Fruit fly (Drosophila melanogaster): ENCODE results near the gene Cyp4g1.

Cyp4g1 gene

dm6 chrX:443981-444550 is 25.1 kb downstream of the Cyp4g1 start (continued):
- 0 out of 3 replicates have a peak, but pooled peaks have one; percentile 12 for TF ChIP-seq eg (GFP tag; IDR thresholded peaks at IDR 0.05)
- peak; percentile 30 for TF ChIP-seq Sox102F (GFP tag; optimal IDR thresholded peaks at IDR 0.05)
- TF ChIP-seq svp (GFP tag), result peak; percentile 78
- peak; percentile 27 for TF ChIP-seq CG8319 (GFP tag; optimal IDR thresholded peaks at IDR 0.05)
- TF ChIP-seq CG15336 (GFP tag; IDR thresholded peaks at IDR 0.05), result no peak; the same call in 1 of the 2 replicates
- peak; percentile 53 for TF ChIP-seq OdsH (GFP tag; optimal IDR thresholded peaks at IDR 0.05)
- peak; percentile 73 for TF ChIP-seq CG6808 (GFP tag; optimal IDR thresholded peaks at IDR 0.05)
- TF ChIP-seq Sox14 (GFP tag; optimal IDR thresholded peaks at IDR 0.05), result peak; percentile 60
- peak; percentile 50 for TF ChIP-seq Smox (GFP tag; optimal IDR thresholded peaks at IDR 0.05)
- peak; percentile 70 for TF ChIP-seq CG1621 (tag; optimal IDR thresholded peaks at IDR 0.05)
- peak; percentile 73 for TF ChIP-seq Eip75B (GFP tag; optimal IDR thresholded peaks at IDR 0.05)
- no peak for TF ChIP-seq dac (GFP tag; optimal IDR thresholded peaks at IDR 0.05)
- peak; percentile 75 for TF ChIP-seq Ets96B (tag; optimal IDR thresholded peaks at IDR 0.05)
- TF ChIP-seq CG32006 (GFP tag; optimal IDR thresholded peaks at IDR 0.05), result peak; percentile 21
- TF ChIP-seq Hr39 (GFP tag; optimal IDR thresholded peaks at IDR 0.05), result peak; percentile 53
- TF ChIP-seq fd59A (GFP tag; optimal IDR thresholded peaks at IDR 0.05), result peak; percentile 75
- peak; percentile 23 for TF ChIP-seq CG16779 (tag; optimal IDR thresholded peaks at IDR 0.05)

dm6 chrX:441295-441694 is 27.8 kb downstream of the Cyp4g1 start:
- no peak for TF ChIP-seq eg (GFP tag; IDR thresholded peaks at IDR 0.05)
- no peak for TF ChIP-seq salr (GFP tag; optimal IDR thresholded peaks at IDR 0.05)
- peak; percentile 5 for TF ChIP-seq CG31627 (GFP tag; optimal IDR thresholded peaks at IDR 0.05)
- TF ChIP-seq topi (GFP tag; optimal IDR thresholded peaks at IDR 0.05), result peak; percentile 28
- TF ChIP-seq lz (GFP tag; optimal IDR thresholded peaks at IDR 0.05), result peak; percentile 7
- TF ChIP-seq CG6276 (GFP tag; optimal IDR thresholded peaks at IDR 0.05), result no peak
- no peak for TF ChIP-seq CG10669 (GFP tag; optimal IDR thresholded peaks at IDR 0.05)
- peak; percentile 11 for TF ChIP-seq Smox (GFP tag; optimal IDR thresholded peaks at IDR 0.05)
- peak; percentile 28 for TF ChIP-seq Met (GFP tag; optimal IDR thresholded peaks at IDR 0.05)
- peak; percentile 31 for TF ChIP-seq esn (GFP tag; optimal IDR thresholded peaks at IDR 0.05)
- peak; percentile 13 for TF ChIP-seq Hr39 (GFP tag; optimal IDR thresholded peaks at IDR 0.05)
- TF ChIP-seq pdm3 (GFP tag; optimal IDR thresholded peaks at IDR 0.05), result no peak
- TF ChIP-seq CG11294 (GFP tag; IDR thresholded peaks at IDR 0.05), result no peak
- TF ChIP-seq CG11762 (GFP tag; optimal IDR thresholded peaks at IDR 0.05; ENCODE audit: insufficient read depth), result no peak
- no peak for TF ChIP-seq fd85E (GFP tag; optimal IDR thresholded peaks at IDR 0.05)
- TF ChIP-seq CG11902 (GFP tag; optimal IDR thresholded peaks at IDR 0.05), result no peak
- no peak for TF ChIP-seq CG4318 (GFP tag; optimal IDR thresholded peaks at IDR 0.05)
- no peak for TF ChIP-seq CG3032 (tag; optimal IDR thresholded peaks at IDR 0.05)
- no peak for TF ChIP-seq achi (GFP tag; optimal IDR thresholded peaks at IDR 0.05)
- peak; percentile 48 for TF ChIP-seq Sox102F (GFP tag; optimal IDR thresholded peaks at IDR 0.05)
- TF ChIP-seq svp (GFP tag), result peak; percentile 48
- no peak for TF ChIP-seq fkh (GFP tag; optimal IDR thresholded peaks at IDR 0.05)
- no peak for TF ChIP-seq CG10631 (GFP tag; optimal IDR thresholded peaks at IDR 0.05)
- TF ChIP-seq vri (GFP tag; optimal IDR thresholded peaks at IDR 0.05), result no peak
- no peak for TF ChIP-seq Eip75B (GFP tag; optimal IDR thresholded peaks at IDR 0.05)
- no peak for TF ChIP-seq Hr4 (GFP tag; optimal IDR thresholded peaks at IDR 0.05)
- TF ChIP-seq Blimp-1 (GFP tag; optimal IDR thresholded peaks at IDR 0.05), result no peak
- TF ChIP-seq CG3919 (GFP tag; optimal IDR thresholded peaks at IDR 0.05), result no peak
- no peak for TF ChIP-seq dac (GFP tag; optimal IDR thresholded peaks at IDR 0.05)
- TF ChIP-seq CG8319 (GFP tag; optimal IDR thresholded peaks at IDR 0.05), result no peak
- no peak for TF ChIP-seq OdsH (GFP tag; optimal IDR thresholded peaks at IDR 0.05)
- TF ChIP-seq Hr38 (GFP tag; optimal IDR thresholded peaks at IDR 0.05), result no peak
- TF ChIP-seq Ets21C (GFP tag; optimal IDR thresholded peaks at IDR 0.05), result no peak
- TF ChIP-seq Ets96B (tag; optimal IDR thresholded peaks at IDR 0.05), result no peak
- TF ChIP-seq CG34406 (GFP tag; optimal IDR thresholded peaks at IDR 0.05), result no peak
- TF ChIP-seq ss (GFP tag; optimal IDR thresholded peaks at IDR 0.05), result no peak
- no peak for TF ChIP-seq CG6163 (GFP tag; IDR thresholded peaks at IDR 0.05)
- TF ChIP-seq Lpt (GFP tag; optimal IDR thresholded peaks at IDR 0.05), result no peak
- TF ChIP-seq Eip78C (GFP tag), result peak; percentile 73
